Worm (Caenorhabditis elegans): ENCODE data around the gene bed-3.
"Not testable (repeated sequence)": the region's sequence is repeated elsewhere in the genome, so short reads cannot be mapped to it uniquely, and the experiment has no call there.

- TF ChIP-seq cog-1 (tag; optimal IDR thresholded peaks at IDR 0.05); ref-1 (GFP tag; conservative IDR thresholded peaks at IDR 0.05); flt-1 (GFP tag; IDR thresholded peaks at IDR 0.05); tab-1 (GFP tag; IDR thresholded peaks at IDR 0.05); ztf-29 (GFP tag; IDR thresholded peaks at IDR 0.05); ztf-23 (GFP tag; IDR thresholded peaks at IDR 0.05); klf-2 (GFP tag; conservative IDR thresholded peaks at IDR 0.05); med-1 (GFP tag; optimal IDR thresholded peaks at IDR 0.05; ENCODE audit: insufficient read depth): not testable (repeated sequence)
Measured at ce11 chrIV:9894331-9894730, 22.0 kb upstream of the bed-3 start, which contains the start of gene msp-77.

All from whole organism, midembryonic.